Worm (Caenorhabditis elegans) whole organism, L4 larva: ENCODE measurements around the gene Y65A5A.24.

Experiments used
- D1046.2 ChIP-seq: fragments of 200-800 bp; sonication (Bioruptor generic); IDR thresholded peaks from 2 replicates; pipeline ENCODE4 v1.3.6; 2022; ENCODE audit warnings: missing genetic modification characterization, missing compliant biosample characterization
- F10B5.3 ChIP-seq: sonication (generic microtip); optimal IDR thresholded peaks from 2 replicates; lab custom pipeline; 2016; ENCODE audit warnings: mild to moderate bottlenecking, missing genetic modification characterization, missing compliant biosample characterization
- F26F4.8 ChIP-seq: fragments of 200-800 bp; sonication (Bioruptor generic); conservative IDR thresholded peaks from 2 replicates; pipeline ENCODE4 v1.3.6; 2022; ENCODE audit warnings: missing genetic modification characterization, missing compliant biosample characterization
- F44E2.7 ChIP-seq: fragments of 200-800 bp; sonication (Bioruptor generic); IDR thresholded peaks from 2 replicates; pipeline ENCODE4 v2.1.2; 2022; ENCODE audit warnings: missing genetic modification characterization, missing compliant biosample characterization
- T26A8.4 ChIP-seq: fragments of 200-800 bp; sonication (Bioruptor generic); IDR thresholded peaks from 2 replicates; pipeline ENCODE4 v1.3.6; 2022; ENCODE audit warnings: missing genetic modification characterization, missing compliant biosample characterization
- Y105C5A.15 ChIP-seq: fragments of 200-800 bp; sonication (Bioruptor generic); IDR thresholded peaks from 2 replicates; pipeline ENCODE4 v1.3.6; 2022; ENCODE audit warnings: missing genetic modification characterization, missing compliant biosample characterization
- Y48G9A.11 ChIP-seq: fragments of 200-800 bp; sonication (Bioruptor generic); IDR thresholded peaks from 2 replicates; pipeline ENCODE4 v1.3.6; 2022; ENCODE audit warnings: missing genetic modification reagents, missing genetic modification characterization, missing compliant biosample characterization
- ZK546.5 ChIP-seq, 2 experiments: sonication (generic microtip); optimal IDR thresholded peaks; 2 replicates each; lab custom pipeline; 2017; ENCODE audit warnings: missing biosample characterization in 2 of 2, missing genetic modification characterization in 2 of 2
- aha-1 ChIP-seq: fragments of 150-350 bp; peaks from one replicate; lab custom pipeline; 2014; ENCODE audit warnings: missing biosample characterization, missing genetic modification characterization
- attf-4 ChIP-seq: sonication (generic microtip); optimal IDR thresholded peaks from 3 replicates; lab custom pipeline; 2017; ENCODE audit warnings: missing biosample characterization, missing genetic modification characterization
- ceh-20 ChIP-seq: fragments of 200-800 bp; sonication (Bioruptor generic); IDR thresholded peaks from 2 replicates; pipeline ENCODE4 v1.3.6; 2022; ENCODE audit warnings: missing genetic modification reagents, missing genetic modification characterization, missing compliant biosample characterization
- ceh-28 ChIP-seq: fragments of 150-350 bp; optimal IDR thresholded peaks from 2 replicates; lab custom pipeline; 2014; ENCODE audit warnings: missing biosample characterization, missing genetic modification reagents, missing genetic modification characterization
- ceh-44 ChIP-seq: fragments of 200-800 bp; sonication (Bioruptor generic); IDR thresholded peaks from 2 replicates; pipeline ENCODE4 v1.3.6; 2022; ENCODE audit warnings: missing genetic modification reagents, missing genetic modification characterization, missing compliant biosample characterization
- ceh-62 ChIP-seq: sonication (generic microtip); optimal IDR thresholded peaks from 2 replicates; lab custom pipeline; 2017; ENCODE audit warnings: missing biosample characterization, missing genetic modification characterization
- ces-1 ChIP-seq: fragments of 150-350 bp; sonication (generic microtip); optimal IDR thresholded peaks from 4 replicates; lab custom pipeline; 2014; ENCODE audit warnings: missing biosample characterization, missing genetic modification reagents, missing genetic modification characterization
- cey-2 ChIP-seq: sonication (generic microtip); optimal IDR thresholded peaks from 3 replicates; lab custom pipeline; 2017; ENCODE audit warnings: missing genetic modification characterization, mild to moderate bottlenecking, missing compliant biosample characterization, antibody characterized with exemption, borderline replicate concordance; ENCODE audit not compliant: insufficient read depth
- daf-12 ChIP-seq: fragments of 150-350 bp; optimal IDR thresholded peaks from 2 replicates; lab custom pipeline; 2014; ENCODE audit warnings: missing biosample characterization, missing genetic modification reagents, missing genetic modification characterization
- dmd-8 ChIP-seq: fragments of 200-800 bp; sonication (Bioruptor generic); IDR thresholded peaks from 2 replicates; pipeline ENCODE4 v1.3.6; 2022; ENCODE audit warnings: missing genetic modification characterization, missing compliant biosample characterization
- dpl-1 ChIP-seq: fragments of 150-350 bp; optimal IDR thresholded peaks from 2 replicates; lab custom pipeline; 2014; ENCODE audit warnings: missing biosample characterization, missing genetic modification reagents, missing genetic modification characterization
- egl-27 ChIP-seq: sonication (generic microtip); optimal IDR thresholded peaks from 3 replicates; lab custom pipeline; 2017; ENCODE audit warnings: missing biosample characterization, missing genetic modification reagents, missing genetic modification characterization
- fos-1 ChIP-seq: fragments of 150-350 bp; optimal IDR thresholded peaks from 2 replicates; lab custom pipeline; 2014; ENCODE audit warnings: missing biosample characterization, missing genetic modification characterization
- hif-1 ChIP-seq, 2 experiments: sonication (generic microtip); optimal IDR thresholded peaks; 2 replicates each; lab custom pipeline; 2016 to 2017; ENCODE audit warnings: missing compliant biosample characterization in 2 of 2, missing genetic modification characterization in 2 of 2, missing genetic modification reagents in 2 of 2, missing genotype in 2 of 2, mild to moderate bottlenecking in 1 of 2
- hlh-11 ChIP-seq: fragments of 200-800 bp; sonication (Bioruptor generic); optimal IDR thresholded peaks from 2 replicates; lab custom pipeline; 2018; ENCODE audit warnings: mild to moderate bottlenecking, missing genetic modification characterization, missing compliant biosample characterization
- jun-1 ChIP-seq: fragments of 150-350 bp; optimal IDR thresholded peaks from 2 replicates; lab custom pipeline; 2014; ENCODE audit warnings: missing biosample characterization, missing genetic modification reagents, missing genetic modification characterization
- lim-7 ChIP-seq: fragments of 200-800 bp; sonication (Bioruptor generic); IDR thresholded peaks from 2 replicates; pipeline ENCODE4 v1.3.6; 2022; ENCODE audit warnings: missing genetic modification characterization, missing compliant biosample characterization
- lin-29 ChIP-seq: fragments of 200-800 bp; sonication (Bioruptor generic); IDR thresholded peaks from 2 replicates; pipeline ENCODE4 v1.3.6; 2022; ENCODE audit warnings: missing genetic modification reagents, missing genetic modification characterization, missing compliant biosample characterization
- lin-38 ChIP-seq: fragments of 200-800 bp; sonication (Bioruptor generic); IDR thresholded peaks from 2 replicates; pipeline ENCODE4 v1.3.6; 2022; ENCODE audit warnings: missing genetic modification reagents, missing genetic modification characterization, missing compliant biosample characterization
- madf-9 ChIP-seq: fragments of 200-800 bp; sonication (Bioruptor generic); conservative IDR thresholded peaks from 2 replicates; pipeline ENCODE4 v1.3.6; 2022; ENCODE audit warnings: missing genetic modification reagents, missing genetic modification characterization, missing compliant biosample characterization
- mep-1 ChIP-seq: fragments of 150-350 bp; sonication (generic microtip); optimal IDR thresholded peaks from 3 replicates; lab custom pipeline; 2014; ENCODE audit warnings: missing biosample characterization, missing genetic modification characterization
- mxl-3 ChIP-seq: fragments of 200-800 bp; sonication (Bioruptor generic); optimal IDR thresholded peaks from 2 replicates; lab custom pipeline; 2018; ENCODE audit warnings: mild to moderate bottlenecking, missing genetic modification characterization, missing compliant biosample characterization
- nhr-10 ChIP-seq: fragments of 150-350 bp; optimal IDR thresholded peaks from 2 replicates; lab custom pipeline; 2014; ENCODE audit warnings: missing biosample characterization, missing genetic modification characterization
- nhr-11 ChIP-seq: fragments of 150-350 bp; optimal IDR thresholded peaks from 2 replicates; lab custom pipeline; 2014; ENCODE audit warnings: missing biosample characterization, missing genetic modification characterization
- nhr-111 ChIP-seq: fragments of 200-800 bp; sonication (Bioruptor generic); optimal IDR thresholded peaks from 2 replicates; lab custom pipeline; 2018; ENCODE audit warnings: mild to moderate bottlenecking, missing genetic modification characterization, missing compliant biosample characterization
- nhr-237 ChIP-seq: sonication (generic microtip); optimal IDR thresholded peaks from 2 replicates; lab custom pipeline; 2017; ENCODE audit warnings: missing biosample characterization, missing genetic modification characterization
- nhr-25 ChIP-seq: sonication (generic microtip); optimal IDR thresholded peaks from 2 replicates; lab custom pipeline; 2017; ENCODE audit warnings: missing genetic modification characterization, mild to moderate bottlenecking, missing compliant biosample characterization, antibody characterized with exemption, moderate library complexity, borderline replicate concordance; ENCODE audit not compliant: insufficient read depth
- nhr-76 ChIP-seq: fragments of 150-350 bp; optimal IDR thresholded peaks from 2 replicates; lab custom pipeline; 2014; ENCODE audit warnings: missing biosample characterization, missing genetic modification characterization
- pha-4 ChIP-seq, 2 experiments: fragments of 150-350 bp in 1 of 2; fragments of 200-800 bp in 1 of 2; sonication (Bioruptor generic) in 1 of 2; IDR thresholded peaks in 1 of 2; optimal IDR thresholded peaks in 1 of 2; 2 replicates each; pipeline versions ENCODE4 v1.3.6 to Lab custom; 2014 to 2022; ENCODE audit warnings: missing genetic modification characterization in 2 of 2, missing genetic modification reagents in 2 of 2, missing biosample characterization in 1 of 2, missing compliant biosample characterization in 1 of 2
- php-3 ChIP-seq: fragments of 200-800 bp; sonication (Bioruptor generic); IDR thresholded peaks from 2 replicates; pipeline ENCODE4 v1.3.6; 2022; ENCODE audit warnings: missing genetic modification reagents, missing genetic modification characterization, missing compliant biosample characterization
- saeg-2 ChIP-seq: fragments of 200-800 bp; sonication (Bioruptor generic); IDR thresholded peaks from 2 replicates; pipeline ENCODE4 v1.3.6; 2022; ENCODE audit warnings: missing genetic modification reagents, missing genetic modification characterization, missing compliant biosample characterization
- snpc-1.2 ChIP-seq: fragments of 200-800 bp; sonication (Bioruptor generic); IDR thresholded peaks from 2 replicates; pipeline ENCODE4 v1.3.6; 2022; ENCODE audit warnings: missing genetic modification reagents, missing genetic modification characterization, missing compliant biosample characterization
- snpc-4 ChIP-seq: fragments of 150-350 bp; optimal IDR thresholded peaks from 2 replicates; lab custom pipeline; 2014; ENCODE audit warnings: missing biosample characterization, missing genetic modification characterization
- tag-97 ChIP-seq: fragments of 200-800 bp; sonication (Bioruptor generic); IDR thresholded peaks from 2 replicates; pipeline ENCODE4 v1.3.6; 2022; ENCODE audit warnings: missing genetic modification characterization, missing compliant biosample characterization
- unc-62 ChIP-seq, 3 experiments: fragments of 150-350 bp in 1 of 3; sonication (generic microtip); optimal IDR thresholded peaks in 2 of 3; peaks in 1 of 3; 1 replicate in 1 of 3; 2 replicates in 2 of 3; lab custom pipeline; 2014 to 2017; ENCODE audit warnings: missing biosample characterization in 3 of 3, missing genetic modification characterization in 3 of 3, missing genetic modification reagents in 3 of 3, missing genotype in 1 of 3
- zfp-3 ChIP-seq: fragments of 200-800 bp; sonication (Bioruptor generic); conservative IDR thresholded peaks from 2 replicates; pipeline ENCODE4 v1.3.6; 2022; ENCODE audit warnings: missing genetic modification reagents, missing genetic modification characterization, missing compliant biosample characterization
- zip-11 ChIP-seq: fragments of 200-800 bp; sonication (Bioruptor generic); IDR thresholded peaks from 2 replicates; pipeline ENCODE4 v1.3.6; 2022; ENCODE audit warnings: missing genetic modification characterization, missing compliant biosample characterization
- ztf-11 ChIP-seq: fragments of 150-350 bp; optimal IDR thresholded peaks from 2 replicates; lab custom pipeline; 2014; ENCODE audit warnings: missing biosample characterization, missing genetic modification characterization
- ztf-7 ChIP-seq: fragments of 150-350 bp; optimal IDR thresholded peaks from 2 replicates; lab custom pipeline; 2014; ENCODE audit warnings: missing biosample characterization, missing genetic modification characterization

Gene Y65A5A.24

ce11 chrIV:16399017-16399416, 5.2 kb downstream of the Y65A5A.24 start (continued):
- peak; percentile 56; the same call in 1 of the 2 replicates for TF ChIP-seq zip-11
- TF ChIP-seq F44E2.7 (GFP tag; lab: Robert Waterston, UW) = 0 out of 2 replicates have a peak, but pooled peaks have one; percentile 58
- peak; percentile 81; the same call in 1 of the 2 replicates for TF ChIP-seq F26F4.8 (GFP tag; lab: Robert Waterston, UW)
- TF ChIP-seq zfp-3 = no peak
- TF ChIP-seq lim-7 = peak; percentile 87
- no peak for TF ChIP-seq ZK546.5 (tag; optimal IDR thresholded peaks at IDR 0.05; lab: Kevin White, UChicago)
- TF ChIP-seq T26A8.4 (GFP tag; lab: Robert Waterston, UW) = peak; percentile 74
- no peak for TF ChIP-seq nhr-11
- no peak for TF ChIP-seq nhr-25 (tag; lab: Kevin White, UChicago)
- no peak for TF ChIP-seq unc-62 (GFP tag; optimal IDR thresholded peaks at IDR 0.05 in 1 of 2; lab: Kevin White, UChicago)
- TF ChIP-seq unc-62 (tag; optimal IDR thresholded peaks at IDR 0.05; lab: Kevin White, UChicago) = no peak
- TF ChIP-seq dpl-1 (GFP tag; lab: Kevin White, UChicago) = no peak
- peak; percentile 92 for TF ChIP-seq aha-1 (tag; lab: Kevin White, UChicago)
- peak; percentile 70 for TF ChIP-seq Y48G9A.11 (GFP tag; lab: Robert Waterston, UW)

DNA sequence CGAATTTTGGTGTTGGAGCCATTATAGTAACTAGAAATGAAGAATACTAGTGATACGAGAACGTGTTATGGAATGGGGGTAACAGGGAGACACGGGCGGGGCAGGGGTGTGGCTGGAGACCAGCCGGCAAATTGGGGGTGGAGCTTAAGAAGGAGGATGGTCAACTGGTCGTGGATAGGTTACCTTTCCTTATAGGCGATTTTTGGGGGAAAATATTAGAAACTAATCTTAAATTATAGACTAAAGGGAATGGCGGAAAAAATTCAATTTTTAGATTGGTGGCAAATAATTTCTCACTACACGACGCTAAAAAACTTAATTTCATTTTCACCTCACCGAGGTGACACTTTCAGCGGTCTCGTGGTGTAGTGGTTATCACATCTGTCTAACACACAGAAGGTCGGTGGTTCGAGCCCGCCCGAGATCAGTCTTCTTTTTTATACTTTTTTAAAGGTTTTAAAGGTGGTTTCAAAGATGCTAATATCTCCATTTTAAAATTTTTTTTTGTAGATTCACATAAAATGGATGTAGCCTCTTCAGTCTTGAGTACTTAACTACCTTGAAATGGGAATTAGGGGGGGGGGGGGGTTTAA, 6.1 kb downstream of the Y65A5A.24 start, which contains the start of gene Y65A5A.1:
Gene Y65A5A.1 (minus strand): TSS at position 51 of the 593 bp plus-strand sequence.
- TF ChIP-seq ztf-7 (no peak), cey-2 (tag; lab: Kevin White, UChicago) (no peak), pha-4 (GFP tag; IDR thresholded peaks at IDR 0.05; lab: Robert Waterston, UW) (peak; percentile 73; the same call in 1 of the 2 replicates), pha-4 (tag; optimal IDR thresholded peaks at IDR 0.05; lab: Kevin White, UChicago) (no peak), nhr-10 (tag; lab: Kevin White, UChicago) (no peak), hlh-11 (tag; lab: Kevin White, UChicago) (no peak), ceh-62 (tag; lab: Kevin White, UChicago) (no peak), lin-38 (GFP tag; lab: Robert Waterston, UW) (peak; percentile 79), nhr-76 (tag; lab: Kevin White, UChicago) (no peak), lin-29 (GFP tag; lab: Robert Waterston, UW) (no peak), fos-1 (tag; lab: Kevin White, UChicago) (no peak), daf-12 (tag; lab: Kevin White, UChicago) (no peak), ztf-11 (tag; lab: Kevin White, UChicago) (no peak), nhr-237 (tag; lab: Kevin White, UChicago) (no peak), egl-27 (no peak), ZK546.5 (tag; optimal IDR thresholded peaks at IDR 0.05; lab: Kevin White, UChicago) (no peak), php-3 (GFP tag; lab: Robert Waterston, UW) (no peak), F26F4.8 (GFP tag; lab: Robert Waterston, UW) (peak; percentile 81), ceh-28 (no peak), Y48G9A.11 (GFP tag; lab: Robert Waterston, UW) (peak; percentile 28; the same call in 1 of the 2 replicates), ceh-44 (GFP tag; lab: Robert Waterston, UW) (peak; percentile 66; the same call in 1 of the 2 replicates), attf-4 (tag; lab: Kevin White, UChicago) (no peak), nhr-11 (no peak), jun-1 (no peak), madf-9 (GFP tag; lab: Robert Waterston, UW) (no peak), snpc-1.2 (GFP tag; lab: Robert Waterston, UW) (peak; percentile 96), ceh-20 (GFP tag; lab: Robert Waterston, UW) (no peak), dmd-8 (GFP tag; lab: Robert Waterston, UW) (0 out of 2 replicates have a peak, but pooled peaks have one; percentile 65), nhr-111 (GFP tag; lab: Kevin White, UChicago) (no peak), hif-1 (tag; optimal IDR thresholded peaks at IDR 0.05; lab: Kevin White, UChicago) (no peak), tag-97 (GFP tag; lab: Robert Waterston, UW) (no peak), zip-11 (no peak), snpc-4 (tag; lab: Kevin White, UChicago) (no peak), zfp-3 (0 out of 2 replicates have a peak, but pooled peaks have one; percentile 31), saeg-2 (GFP tag; lab: Robert Waterston, UW) (no peak), mep-1 (tag; lab: Kevin White, UChicago) (peak; percentile 35), dpl-1 (GFP tag; lab: Kevin White, UChicago) (no peak), mxl-3 (GFP tag; lab: Kevin White, UChicago) (no peak), ces-1 (GFP tag; lab: Kevin White, UChicago) (no peak), F10B5.3 (tag; lab: Kevin White, UChicago) (no peak), Y105C5A.15 (0 out of 2 replicates have a peak, but pooled peaks have one; percentile 29), D1046.2 (GFP tag; lab: Robert Waterston, UW) (no peak)
